Worm (Caenorhabditis elegans): ENCODE data around the gene Y6E2A.10.

ce11 chrV:15741851-15742250, 11.5 kb upstream of the Y6E2A.10 start, which contains the start of gene str-18:
- TF ChIP-seq ama-1 (optimal IDR thresholded peaks at IDR 0.05), result no peak
- no peak for TF ChIP-seq hpl-2 (GFP tag; optimal IDR thresholded peaks at IDR 0.05)
- TF ChIP-seq zag-1 (tag; optimal IDR thresholded peaks at IDR 0.05), result no peak
- no peak for TF ChIP-seq unc-62 (GFP tag; optimal IDR thresholded peaks at IDR 0.05)
- TF ChIP-seq jun-1 (tag; optimal IDR thresholded peaks at IDR 0.05), result no peak
- TF ChIP-seq ces-1 (GFP tag; optimal IDR thresholded peaks at IDR 0.05), result no peak
- TF ChIP-seq fkh-10 (GFP tag; optimal IDR thresholded peaks at IDR 0.05), result no peak
